Fruit fly (Drosophila melanogaster): Measurements from ENCODE around the gene CG15283.

Gene CG15283

DNA sequence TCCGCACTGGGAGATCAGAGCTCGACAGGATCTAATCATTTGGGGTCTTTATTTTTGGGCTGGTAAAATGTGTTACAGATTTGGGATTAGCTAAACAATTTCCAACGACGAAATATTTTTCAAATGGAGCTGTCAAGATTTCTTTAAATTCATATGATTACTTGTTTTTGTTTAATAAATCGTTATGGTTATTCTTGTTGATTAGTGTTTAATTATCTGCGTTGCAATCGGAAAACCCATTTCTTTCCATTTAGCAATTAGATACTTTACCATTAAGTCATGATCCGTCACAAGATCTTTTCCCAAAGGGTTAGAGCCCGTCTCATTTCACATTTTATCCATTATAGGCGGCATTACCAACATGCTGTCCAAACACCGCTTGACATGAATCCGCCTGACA, at the start of gene CG15283:
TSS of gene CG15283 (minus strand) at position 101 of the 400 bp plus-strand sequence.
- no peak for TF ChIP-seq Hr96 (GFP tag; optimal IDR thresholded peaks at IDR 0.05)
- no peak for TF ChIP-seq bab1 (GFP tag; optimal IDR thresholded peaks at IDR 0.05)
- no peak for TF ChIP-seq CG33017 (tag; optimal IDR thresholded peaks at IDR 0.05)
- TF ChIP-seq kay (GFP tag; ENCODE audit: borderline replicate concordance) = no peak
- TF ChIP-seq pad (GFP tag; optimal IDR thresholded peaks at IDR 0.05) = no peak
- no peak for TF ChIP-seq CG12768 (GFP tag; optimal IDR thresholded peaks at IDR 0.05)
- TF ChIP-seq CG7101 (tag; optimal IDR thresholded peaks at IDR 0.05) = no peak
- no peak for TF ChIP-seq Clk (GFP tag; optimal IDR thresholded peaks at IDR 0.05)
- TF ChIP-seq Mnt (GFP tag; optimal IDR thresholded peaks at IDR 0.05) = no peak
- TF ChIP-seq Crg-1 (GFP tag; optimal IDR thresholded peaks at IDR 0.05) = no peak

DNA sequence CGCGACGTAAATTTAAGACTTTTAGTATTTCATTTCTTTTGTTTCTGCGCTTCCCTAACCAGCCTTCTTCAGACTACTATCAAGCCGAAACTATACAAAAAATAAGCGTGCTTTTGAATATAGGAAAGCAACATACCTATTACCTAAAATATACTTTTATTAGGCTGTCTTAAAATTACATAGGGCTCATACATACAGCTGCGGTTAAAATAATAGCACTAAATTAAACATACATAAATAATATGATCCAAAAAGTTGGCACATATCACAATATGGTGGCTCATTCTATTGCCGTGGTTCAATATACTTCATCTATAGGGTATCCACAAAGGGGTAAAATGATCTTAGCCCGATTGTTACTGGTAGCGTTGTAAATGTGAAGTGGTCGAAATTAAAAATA, 49.7 kb upstream of the CG15283 start:
- no peak for TF ChIP-seq cic (GFP tag; optimal IDR thresholded peaks at IDR 0.05)
- TF ChIP-seq toe (GFP tag; optimal IDR thresholded peaks at IDR 0.05) = no peak
- no peak for TF ChIP-seq CG12768 (GFP tag; optimal IDR thresholded peaks at IDR 0.05)
- no peak for TF ChIP-seq kay (GFP tag; ENCODE audit: borderline replicate concordance)
- no peak for TF ChIP-seq Clk (GFP tag; optimal IDR thresholded peaks at IDR 0.05)
- TF ChIP-seq CG5204 (GFP tag; optimal IDR thresholded peaks at IDR 0.05) = no peak
- TF ChIP-seq CG11617 (GFP tag; optimal IDR thresholded peaks at IDR 0.05) = no peak
- TF ChIP-seq CG7045 (GFP tag; optimal IDR thresholded peaks at IDR 0.05) = no peak
- TF ChIP-seq CG33017 (tag; optimal IDR thresholded peaks at IDR 0.05) = no peak
- TF ChIP-seq ovo (GFP tag; optimal IDR thresholded peaks at IDR 0.05) = no peak

DNA sequence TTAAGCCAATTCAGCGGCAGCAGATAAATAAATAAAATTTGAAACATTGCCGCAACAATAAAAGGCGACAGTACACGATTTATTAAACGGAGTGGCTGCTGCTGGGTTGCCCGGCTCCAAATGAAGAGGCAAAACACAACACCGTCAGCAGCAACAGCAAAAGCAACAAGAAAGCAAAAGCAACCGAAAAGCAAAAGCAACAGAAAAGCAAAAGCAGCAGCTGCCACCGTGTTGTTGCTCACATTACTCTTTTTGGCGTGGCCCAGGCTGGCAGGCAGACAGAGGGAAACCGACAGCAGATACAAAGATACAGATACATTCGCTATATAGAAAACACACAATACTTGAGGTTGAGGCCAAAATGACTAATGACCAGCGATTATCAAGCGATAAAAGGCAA, 48.8 kb upstream of the CG15283 start:
- TF ChIP-seq toe (GFP tag; optimal IDR thresholded peaks at IDR 0.05) (no peak), ovo (GFP tag; optimal IDR thresholded peaks at IDR 0.05) (no peak), CG11617 (GFP tag; optimal IDR thresholded peaks at IDR 0.05) (no peak), cic (GFP tag; optimal IDR thresholded peaks at IDR 0.05) (no peak), bab1 (GFP tag; optimal IDR thresholded peaks at IDR 0.05) (no peak), cnc (optimal IDR thresholded peaks at IDR 0.05) (no peak), CG7101 (tag; optimal IDR thresholded peaks at IDR 0.05) (no peak), CG7045 (GFP tag; optimal IDR thresholded peaks at IDR 0.05) (no peak), CG5204 (GFP tag; optimal IDR thresholded peaks at IDR 0.05) (no peak), pad (GFP tag; optimal IDR thresholded peaks at IDR 0.05) (no peak), CG14711 (tag; optimal IDR thresholded peaks at IDR 0.05) (no peak), Mnt (GFP tag; optimal IDR thresholded peaks at IDR 0.05) (no peak), CG12768 (GFP tag; optimal IDR thresholded peaks at IDR 0.05) (no peak), Hr96 (GFP tag; optimal IDR thresholded peaks at IDR 0.05) (no peak), CG1620 (GFP tag; optimal IDR thresholded peaks at IDR 0.05) (no peak)

DNA sequence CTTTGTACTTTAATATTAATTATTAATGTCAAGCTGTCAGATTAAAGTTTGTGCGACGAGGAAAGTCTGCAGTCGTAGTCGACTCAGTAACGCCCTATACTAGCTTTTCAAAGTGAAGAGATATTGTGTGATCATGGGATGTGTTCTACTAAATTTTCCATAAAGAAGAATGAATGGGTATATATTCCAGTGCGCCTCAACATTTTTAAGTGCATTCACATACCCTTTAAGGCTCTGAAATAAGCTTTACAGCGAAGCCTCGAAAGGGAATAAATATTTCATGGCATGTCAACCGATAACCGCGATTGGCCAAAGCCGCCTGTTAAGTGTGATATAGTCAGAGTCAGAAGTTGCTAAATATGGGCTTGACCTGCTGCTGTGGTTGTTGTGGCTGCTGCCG, 48.4 kb upstream of the CG15283 start:
- TF ChIP-seq kay (GFP tag; ENCODE audit: borderline replicate concordance) = no peak
- no peak for TF ChIP-seq CG1620 (GFP tag; optimal IDR thresholded peaks at IDR 0.05)
- no peak for TF ChIP-seq CG33017 (tag; optimal IDR thresholded peaks at IDR 0.05)
- no peak for TF ChIP-seq tj (GFP tag; optimal IDR thresholded peaks at IDR 0.05)
- no peak for TF ChIP-seq CG7045 (GFP tag; optimal IDR thresholded peaks at IDR 0.05)
- TF ChIP-seq Mnt (GFP tag; optimal IDR thresholded peaks at IDR 0.05) = no peak
- no peak for TF ChIP-seq toe (GFP tag; optimal IDR thresholded peaks at IDR 0.05)
- no peak for TF ChIP-seq Hr96 (GFP tag; optimal IDR thresholded peaks at IDR 0.05)
- no peak for TF ChIP-seq ovo (GFP tag; optimal IDR thresholded peaks at IDR 0.05)
- no peak for TF ChIP-seq CG5204 (GFP tag; optimal IDR thresholded peaks at IDR 0.05)
- TF ChIP-seq CG14711 (tag; optimal IDR thresholded peaks at IDR 0.05) = no peak
- no peak for TF ChIP-seq cnc (optimal IDR thresholded peaks at IDR 0.05)
- no peak for TF ChIP-seq Crg-1 (GFP tag; optimal IDR thresholded peaks at IDR 0.05)
- TF ChIP-seq CG11617 (GFP tag; optimal IDR thresholded peaks at IDR 0.05) = no peak
- TF ChIP-seq pad (GFP tag; optimal IDR thresholded peaks at IDR 0.05) = no peak
- no peak for TF ChIP-seq bab1 (GFP tag; optimal IDR thresholded peaks at IDR 0.05)
- no peak for TF ChIP-seq CG7101 (tag; optimal IDR thresholded peaks at IDR 0.05)
- no peak for TF ChIP-seq CG12768 (GFP tag; optimal IDR thresholded peaks at IDR 0.05)
- no peak for TF ChIP-seq Clk (GFP tag; optimal IDR thresholded peaks at IDR 0.05)

DNA sequence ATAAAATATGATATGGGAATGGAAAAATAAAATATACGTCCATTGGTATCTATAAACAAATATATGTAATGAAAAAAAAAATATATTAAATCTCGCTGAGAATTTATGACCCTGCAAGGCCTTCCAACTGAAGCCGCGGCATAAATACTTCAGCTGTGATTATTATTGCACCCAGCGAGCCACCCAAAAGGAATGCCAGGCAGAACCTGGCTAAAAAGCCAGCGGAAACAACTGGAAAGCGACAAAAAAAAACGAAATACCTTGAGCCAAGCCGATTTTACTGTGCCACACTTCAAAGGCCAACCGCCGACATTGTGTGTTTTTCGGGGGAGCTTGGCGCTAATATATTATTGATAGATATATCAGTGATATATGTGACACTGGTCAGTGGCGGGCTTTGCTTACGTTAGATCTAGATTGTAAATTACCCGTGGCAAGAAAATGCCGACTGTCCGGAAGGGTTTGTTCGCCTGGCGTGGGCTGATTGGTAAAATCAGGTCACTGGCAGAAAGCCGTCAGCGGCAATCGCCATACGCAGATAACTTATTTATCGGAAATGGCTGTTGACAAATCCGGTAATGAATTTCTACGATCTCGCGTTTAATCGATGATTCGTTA, 47.8 kb upstream of the CG15283 start:
- TF ChIP-seq CG7045 (GFP tag; optimal IDR thresholded peaks at IDR 0.05) (no peak), CG5204 (GFP tag; optimal IDR thresholded peaks at IDR 0.05) (no peak), CG33017 (tag; optimal IDR thresholded peaks at IDR 0.05) (no peak), CG12768 (GFP tag; optimal IDR thresholded peaks at IDR 0.05) (no peak), kay (GFP tag; ENCODE audit: borderline replicate concordance) (no peak), cnc (optimal IDR thresholded peaks at IDR 0.05) (no peak), ovo (GFP tag; optimal IDR thresholded peaks at IDR 0.05) (no peak), Hr96 (GFP tag; optimal IDR thresholded peaks at IDR 0.05) (no peak), Mnt (GFP tag; optimal IDR thresholded peaks at IDR 0.05) (no peak), CG14711 (tag; optimal IDR thresholded peaks at IDR 0.05) (no peak), bab1 (GFP tag; optimal IDR thresholded peaks at IDR 0.05) (no peak), tj (GFP tag; optimal IDR thresholded peaks at IDR 0.05) (no peak), CG1620 (GFP tag; optimal IDR thresholded peaks at IDR 0.05) (no peak), pad (GFP tag; optimal IDR thresholded peaks at IDR 0.05) (no peak), Clk (GFP tag; optimal IDR thresholded peaks at IDR 0.05) (no peak), CG11617 (GFP tag; optimal IDR thresholded peaks at IDR 0.05) (no peak), toe (GFP tag; optimal IDR thresholded peaks at IDR 0.05) (no peak), Crg-1 (GFP tag; optimal IDR thresholded peaks at IDR 0.05) (no peak), CG7101 (tag; optimal IDR thresholded peaks at IDR 0.05) (no peak), cic (GFP tag; optimal IDR thresholded peaks at IDR 0.05) (no peak)
